Worm (Caenorhabditis elegans) whole organism, L1 larva: ENCODE results near the gene srlf-9.

Experiments used
- C34B4.2 ChIP-seq: sonication (generic microtip); optimal IDR thresholded peaks from 2 replicates; lab custom pipeline; 2017; ENCODE audit warnings: mild to moderate bottlenecking, missing genetic modification characterization, missing compliant biosample characterization
- aha-1 ChIP-seq: fragments of 150-350 bp; optimal IDR thresholded peaks from 2 replicates; lab custom pipeline; 2014; ENCODE audit warnings: missing biosample characterization, missing genetic modification characterization
- dpl-1 ChIP-seq, 3 experiments: fragments of 150-350 bp in 2 of 3; sonication (generic microtip) in 1 of 3; optimal IDR thresholded peaks; 2 replicates each; lab custom pipeline; 2014 to 2017; ENCODE audit warnings: missing biosample characterization in 3 of 3, missing genetic modification characterization in 3 of 3, missing genetic modification reagents in 3 of 3
- zip-4 ChIP-seq: fragments of 200-800 bp; sonication (Bioruptor generic); optimal IDR thresholded peaks from 2 replicates; lab custom pipeline; 2018; ENCODE audit warnings: mild to moderate bottlenecking, missing genetic modification characterization, moderate library complexity, missing compliant biosample characterization

ce11 chrIII:13376304-13376760 lies 25.2 kb downstream of the srlf-9 start, which contains the start of gene lis-1:
- TF ChIP-seq aha-1: no peak
- no peak for TF ChIP-seq zip-4 (GFP tag; lab: Kevin White, UChicago)
- no peak for TF ChIP-seq dpl-1 (GFP tag; optimal IDR thresholded peaks at IDR 0.05; lab: Kevin White, UChicago)
- TF ChIP-seq C34B4.2 (tag; lab: Kevin White, UChicago): no peak
